Worm (Caenorhabditis elegans) whole organism, L3 larva: ENCODE results near the gene ins-23.

ENCODE experiments used
- aly-2 ChIP-seq: fragments of 150-350 bp; optimal IDR thresholded peaks from 2 replicates; lab custom pipeline; 2014; ENCODE audit warnings: missing biosample characterization, missing genetic modification characterization
- ceh-16 ChIP-seq: sonication (generic microtip); optimal IDR thresholded peaks from 2 replicates; lab custom pipeline; 2017; ENCODE audit warnings: missing biosample characterization, missing genetic modification characterization
- ceh-28 ChIP-seq: fragments of 150-350 bp; optimal IDR thresholded peaks from 2 replicates; lab custom pipeline; 2014; ENCODE audit warnings: missing biosample characterization, missing genetic modification reagents, missing genetic modification characterization
- ceh-82 ChIP-seq: fragments of 150-350 bp; optimal IDR thresholded peaks from 2 replicates; lab custom pipeline; 2014; ENCODE audit warnings: missing biosample characterization, missing genetic modification characterization
- ceh-9 ChIP-seq: sonication (generic microtip); optimal IDR thresholded peaks from 2 replicates; lab custom pipeline; 2018; ENCODE audit warnings: missing biosample characterization, missing genetic modification characterization
- daf-12 ChIP-seq: fragments of 150-350 bp; optimal IDR thresholded peaks from 2 replicates; lab custom pipeline; 2014; ENCODE audit warnings: missing biosample characterization, missing genetic modification reagents, missing genetic modification characterization
- egl-27 ChIP-seq: sonication (generic microtip); optimal IDR thresholded peaks from 4 replicates; lab custom pipeline; 2017; ENCODE audit warnings: missing biosample characterization, missing genetic modification reagents, missing genetic modification characterization
- egl-5 ChIP-seq: fragments of 150-350 bp; optimal IDR thresholded peaks from 2 replicates; lab custom pipeline; 2017; ENCODE audit warnings: missing biosample characterization, missing genetic modification reagents, missing genetic modification characterization, inconsistent platforms
- elt-2 ChIP-seq: sonication (generic microtip); optimal IDR thresholded peaks from 2 replicates; lab custom pipeline; 2016; ENCODE audit warnings: missing genetic modification reagents, mild to moderate bottlenecking, missing genetic modification characterization, missing compliant biosample characterization
- elt-3 ChIP-seq, 3 experiments: fragments of 150-350 bp in 1 of 3; sonication (generic microtip) in 2 of 3; optimal IDR thresholded peaks; 2 replicates in 2 of 3; 4 replicates in 1 of 3; lab custom pipeline; 2014 to 2017; ENCODE audit warnings: missing biosample characterization in 3 of 3, missing genetic modification characterization in 3 of 3
- eor-1 ChIP-seq, 2 experiments: fragments of 150-350 bp; optimal IDR thresholded peaks; 2 replicates each; lab custom pipeline; 2014 to 2018; ENCODE audit warnings: missing biosample characterization in 2 of 2, missing genetic modification characterization in 2 of 2
- fkh-10 ChIP-seq: sonication (generic microtip); optimal IDR thresholded peaks from 2 replicates; lab custom pipeline; 2017; ENCODE audit warnings: missing biosample characterization, missing genetic modification reagents, missing genetic modification characterization
- fkh-2 ChIP-seq: fragments of 150-350 bp; optimal IDR thresholded peaks from 2 replicates; lab custom pipeline; 2014; ENCODE audit warnings: missing biosample characterization, missing genetic modification reagents, missing genetic modification characterization
- fos-1 ChIP-seq: fragments of 150-350 bp; optimal IDR thresholded peaks from 2 replicates; lab custom pipeline; 2014; ENCODE audit warnings: missing biosample characterization, missing genetic modification characterization
- hmg-11 ChIP-seq: sonication (generic microtip); optimal IDR thresholded peaks from 2 replicates; lab custom pipeline; 2016; ENCODE audit warnings: missing genetic modification characterization, missing compliant biosample characterization
- mml-1 ChIP-seq: fragments of 150-350 bp; sonication (generic microtip); optimal IDR thresholded peaks from 3 replicates; lab custom pipeline; 2014; ENCODE audit warnings: missing biosample characterization, missing genetic modification characterization
- nfya-1 ChIP-seq: sonication (generic microtip); optimal IDR thresholded peaks from 2 replicates; lab custom pipeline; 2017; ENCODE audit warnings: missing genetic modification characterization, mild to moderate bottlenecking, missing compliant biosample characterization, antibody characterized with exemption, moderate library complexity; ENCODE audit not compliant: insufficient read depth
- nhr-11 ChIP-seq: fragments of 150-350 bp; optimal IDR thresholded peaks from 2 replicates; lab custom pipeline; 2014; ENCODE audit warnings: missing biosample characterization, missing genetic modification characterization
- nhr-12 ChIP-seq: fragments of 150-350 bp; optimal IDR thresholded peaks from 2 replicates; lab custom pipeline; 2014; ENCODE audit warnings: missing biosample characterization, missing genetic modification characterization
- nhr-23 ChIP-seq: fragments of 150-350 bp; optimal IDR thresholded peaks from 2 replicates; lab custom pipeline; 2014; ENCODE audit warnings: missing biosample characterization, missing genetic modification reagents, missing genetic modification characterization
- nhr-25 ChIP-seq: sonication (generic microtip); optimal IDR thresholded peaks from 2 replicates; lab custom pipeline; 2017; ENCODE audit warnings: missing biosample characterization, missing genetic modification characterization
- nhr-28 ChIP-seq: fragments of 150-350 bp; optimal IDR thresholded peaks from 2 replicates; lab custom pipeline; 2014; ENCODE audit warnings: missing biosample characterization, missing genetic modification characterization
- nhr-67 ChIP-seq: fragments of 150-350 bp; optimal IDR thresholded peaks from 2 replicates; lab custom pipeline; 2014; ENCODE audit warnings: missing biosample characterization, missing genetic modification characterization
- pha-4 ChIP-seq: fragments of 150-350 bp; optimal IDR thresholded peaks from 2 replicates; lab custom pipeline; 2014; ENCODE audit warnings: missing biosample characterization, missing genetic modification reagents, missing genetic modification characterization
- sea-2 ChIP-seq: fragments of 150-350 bp; sonication (generic microtip); optimal IDR thresholded peaks from 4 replicates; lab custom pipeline; 2014; ENCODE audit warnings: missing biosample characterization, missing genetic modification reagents, missing genetic modification characterization
- skn-1 ChIP-seq: fragments of 150-350 bp; optimal IDR thresholded peaks from 2 replicates; lab custom pipeline; 2014; ENCODE audit warnings: missing biosample characterization, missing genetic modification characterization
- snpc-4 ChIP-seq: fragments of 150-350 bp; optimal IDR thresholded peaks from 2 replicates; lab custom pipeline; 2014; ENCODE audit warnings: missing biosample characterization, missing genetic modification characterization
- unc-39 ChIP-seq: sonication (generic microtip); optimal IDR thresholded peaks from 4 replicates; lab custom pipeline; 2017; ENCODE audit warnings: missing biosample characterization, missing genetic modification characterization
- unc-62 ChIP-seq: fragments of 150-350 bp; sonication (generic microtip); optimal IDR thresholded peaks from 4 replicates; lab custom pipeline; 2014; ENCODE audit warnings: missing biosample characterization, missing genetic modification reagents, missing genetic modification characterization
- zag-1 ChIP-seq: fragments of 150-350 bp; optimal IDR thresholded peaks from 2 replicates; lab custom pipeline; 2014; ENCODE audit warnings: missing biosample characterization, missing genetic modification characterization
- ztf-11 ChIP-seq: fragments of 150-350 bp; optimal IDR thresholded peaks from 2 replicates; lab custom pipeline; 2014; ENCODE audit warnings: missing biosample characterization, missing genetic modification characterization
- ztf-4 ChIP-seq: fragments of 150-350 bp; optimal IDR thresholded peaks from 2 replicates; lab custom pipeline; 2014; ENCODE audit warnings: missing biosample characterization, missing genetic modification characterization

ins-23 gene

DNA sequence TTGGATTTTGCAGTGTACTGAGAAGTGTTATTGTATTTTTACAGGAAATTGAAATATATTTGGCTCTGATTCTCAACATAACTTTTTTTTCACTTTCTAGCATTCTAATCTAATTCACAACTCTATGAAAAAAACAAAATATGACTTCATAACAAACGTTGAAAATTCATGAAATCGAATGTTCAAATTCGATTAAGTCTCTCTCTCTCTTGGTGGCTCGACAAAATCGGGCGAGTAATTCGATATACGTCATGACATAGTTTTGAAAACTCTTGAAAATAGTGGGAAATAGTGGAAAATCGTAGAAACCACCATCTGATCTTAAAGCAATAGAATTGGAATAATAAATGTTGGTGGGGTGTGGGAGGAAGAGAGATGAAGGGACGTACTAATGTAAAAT, 10.0 kb upstream of the ins-23 start:
- TF ChIP-seq nhr-11 = no peak
- TF ChIP-seq aly-2 = no peak
- TF ChIP-seq ceh-82 (tag; lab: Kevin White, UChicago) = no peak
- TF ChIP-seq fkh-10 (GFP tag; lab: Kevin White, UChicago) = no peak
- TF ChIP-seq pha-4 (tag; lab: Kevin White, UChicago) = no peak
- no peak for TF ChIP-seq nhr-67 (tag; lab: Kevin White, UChicago)
- no peak for TF ChIP-seq skn-1 (tag; lab: Kevin White, UChicago)
- TF ChIP-seq ceh-9 (tag; lab: Kevin White, UChicago) = no peak
- no peak for TF ChIP-seq unc-39 (tag; lab: Kevin White, UChicago)
- TF ChIP-seq sea-2 (GFP tag; lab: Kevin White, UChicago) = no peak
- TF ChIP-seq egl-27 (tag; lab: Kevin White, UChicago) = no peak
- no peak for TF ChIP-seq mml-1
- TF ChIP-seq nhr-23 (tag; lab: Kevin White, UChicago) = no peak
- no peak for TF ChIP-seq ztf-11 (tag; lab: Kevin White, UChicago)
- TF ChIP-seq nhr-25 (tag; lab: Kevin White, UChicago) = no peak
- TF ChIP-seq nhr-12 (tag; lab: Kevin White, UChicago) = no peak
- no peak for TF ChIP-seq ztf-4
- no peak for TF ChIP-seq daf-12 (tag; lab: Kevin White, UChicago)
- TF ChIP-seq, all 47 proteins: peak for 0

DNA sequence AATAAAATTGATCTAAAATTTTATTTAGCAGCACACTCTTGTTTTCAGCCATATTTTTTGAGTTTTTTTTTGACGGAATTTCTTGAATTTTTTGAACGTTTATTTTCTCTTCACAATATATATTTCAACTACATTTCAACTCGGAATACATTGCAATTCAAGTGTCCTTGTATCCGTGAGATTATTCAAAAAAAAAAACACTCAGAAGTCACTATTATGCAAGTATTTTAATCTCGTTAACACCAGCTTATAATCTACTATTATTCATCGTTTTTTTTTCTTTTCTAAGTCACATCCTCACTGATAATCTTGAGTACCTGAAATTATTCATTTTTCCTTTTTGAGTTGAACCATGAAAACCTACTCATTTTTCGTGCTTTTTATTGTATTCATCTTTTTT, 4.6 kb upstream of the ins-23 start, which contains the start of gene ins-21:
Gene ins-21 (plus strand): TSS at position 301 of the 400 bp plus-strand sequence.
- TF ChIP-seq nhr-12 (tag; lab: Kevin White, UChicago) (no peak), nhr-23 (tag; lab: Kevin White, UChicago) (no peak), ceh-16 (tag; lab: Kevin White, UChicago) (no peak), elt-2 (tag; lab: Kevin White, UChicago) (no peak), nfya-1 (tag; lab: Kevin White, UChicago) (no peak), fkh-2 (tag; lab: Kevin White, UChicago) (no peak), fos-1 (tag; lab: Kevin White, UChicago) (no peak), nhr-28 (tag; lab: Kevin White, UChicago) (no peak)
- TF ChIP-seq, all 47 proteins: peak for 0

DNA sequence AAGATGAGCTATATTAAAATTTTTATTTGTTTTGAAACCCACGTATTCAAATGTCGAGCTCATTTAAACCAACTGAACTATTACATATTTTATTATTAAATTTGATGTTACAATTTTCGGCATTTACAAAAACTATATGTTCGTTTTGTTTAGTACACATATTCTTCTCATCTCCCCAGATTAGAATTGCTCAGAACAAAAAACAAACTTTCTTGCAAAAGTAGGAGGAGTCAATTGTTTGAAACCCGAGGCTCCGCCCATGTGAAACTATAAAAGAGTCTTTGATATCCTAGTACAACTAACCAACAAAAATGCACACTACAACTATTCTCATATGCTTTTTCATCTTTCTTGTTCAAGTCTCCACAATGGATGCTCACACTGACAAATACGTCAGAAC, 2.1 kb upstream of the ins-23 start, which contains the start of gene ins-22:
Gene ins-22 (plus strand): TSS at position 301 of the 400 bp plus-strand sequence.
- TF ChIP-seq fkh-2 (tag; lab: Kevin White, UChicago) = no peak
- TF ChIP-seq pha-4 (tag; lab: Kevin White, UChicago) = no peak
- TF ChIP-seq ceh-16 (tag; lab: Kevin White, UChicago) = no peak
- no peak for TF ChIP-seq ztf-11 (tag; lab: Kevin White, UChicago)

DNA sequence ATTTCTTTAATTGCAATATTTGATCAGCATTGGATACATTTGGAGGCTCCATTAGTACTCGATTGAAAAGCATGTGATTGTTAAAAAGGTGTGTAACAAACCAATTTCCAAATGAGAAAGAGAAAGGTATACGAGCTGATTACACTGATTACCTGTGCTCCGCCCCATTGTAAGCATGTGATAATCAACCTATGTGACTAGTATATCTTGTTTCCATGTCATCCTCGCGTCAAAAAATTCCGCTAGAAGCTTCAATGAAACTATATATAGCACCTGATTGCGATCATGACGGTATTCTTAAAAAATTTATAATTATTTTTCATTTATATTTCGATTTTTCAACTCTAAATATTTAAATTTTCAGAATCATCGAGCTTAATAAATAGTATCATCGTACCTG, 2.5 kb downstream of the ins-23 start, which contains the start of gene M04D8.4:
Gene M04D8.4 (minus strand): TSS at position 101 of the 400 bp plus-strand sequence.
- no peak for TF ChIP-seq zag-1 (tag; lab: Kevin White, UChicago)
- TF ChIP-seq hmg-11 (tag; lab: Kevin White, UChicago) = no peak
- TF ChIP-seq ceh-28 (tag; lab: Kevin White, UChicago) = no peak
- no peak for TF ChIP-seq ceh-9 (tag; lab: Kevin White, UChicago)

DNA sequence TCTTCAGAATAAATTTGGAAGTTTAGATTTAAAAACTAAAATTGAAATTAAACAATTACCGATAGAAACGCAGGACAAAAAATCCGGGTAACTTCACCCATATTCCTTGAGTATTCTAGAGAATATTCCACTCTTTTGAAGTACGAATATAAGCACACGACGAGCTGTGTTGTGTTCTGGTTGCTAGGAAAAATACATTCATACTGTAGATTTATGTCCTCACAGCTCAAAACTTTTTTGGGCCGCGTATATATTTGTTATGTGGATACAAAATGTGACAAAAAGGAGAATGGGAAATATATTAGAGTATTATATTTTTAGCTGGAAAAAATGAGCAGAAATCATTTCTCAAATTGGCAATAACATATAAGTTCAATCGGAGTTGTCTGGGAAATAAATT, 5.2 kb downstream of the ins-23 start, which contains the start of gene M04D8.5:
Gene M04D8.5 (minus strand): TSS at position 101 of the 400 bp plus-strand sequence.
- TF ChIP-seq eor-1 (tag; optimal IDR thresholded peaks at IDR 0.05; lab: Kevin White, UChicago) (no peak), fkh-10 (GFP tag; lab: Kevin White, UChicago) (no peak), nhr-12 (tag; lab: Kevin White, UChicago) (no peak), pha-4 (tag; lab: Kevin White, UChicago) (no peak), unc-39 (tag; lab: Kevin White, UChicago) (no peak), unc-62 (GFP tag; lab: Kevin White, UChicago) (no peak), nhr-28 (tag; lab: Kevin White, UChicago) (no peak), ztf-4 (no peak), ceh-16 (tag; lab: Kevin White, UChicago) (no peak), elt-3 (tag; optimal IDR thresholded peaks at IDR 0.05; lab: Kevin White, UChicago) (no peak), snpc-4 (tag; lab: Kevin White, UChicago) (no peak), nhr-23 (tag; lab: Kevin White, UChicago) (no peak), egl-5 (no peak), skn-1 (tag; lab: Kevin White, UChicago) (no peak)
